Fruit fly (Drosophila melanogaster): ENCODE data around the gene rho.

The rho gene

DNA sequence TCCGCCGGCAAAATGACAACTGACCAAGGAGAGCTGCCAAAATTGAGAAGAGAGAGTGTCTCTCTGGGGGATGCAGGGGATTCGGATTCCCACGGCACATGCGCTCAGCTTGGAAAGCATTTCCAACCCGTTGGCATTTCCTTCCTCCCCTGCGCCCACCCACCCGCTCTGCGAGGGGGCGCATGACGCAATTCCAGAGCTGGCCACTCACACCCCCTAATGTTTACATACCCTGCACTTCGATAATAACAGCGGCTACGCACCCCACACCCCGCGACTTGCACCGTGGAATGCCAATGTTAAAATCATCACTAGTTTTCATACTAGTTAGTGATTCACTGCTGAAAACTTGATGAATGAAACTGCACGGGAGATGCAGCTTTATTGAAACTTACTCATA lies 25.9 kb downstream of the rho start, which contains the start of gene stet (continued):
- TF ChIP-seq zen2 (GFP tag; IDR thresholded peaks at IDR 0.05; ENCODE audit: partially characterized antibody), result 0 out of 3 replicates have a peak, but pooled peaks have one; percentile 20
- TF ChIP-seq dati (GFP tag; IDR thresholded peaks at IDR 0.05), result no peak
- no peak for TF ChIP-seq Ptx1 (GFP tag; IDR thresholded peaks at IDR 0.05)
- TF ChIP-seq Nf-YB (GFP tag; optimal IDR thresholded peaks at IDR 0.05), result no peak
- TF ChIP-seq kay (GFP tag; optimal IDR thresholded peaks at IDR 0.05), result no peak
- TF ChIP-seq seq (GFP tag; IDR thresholded peaks at IDR 0.05), result peak; percentile 77
- TF ChIP-seq CG9876 (GFP tag; optimal IDR thresholded peaks at IDR 0.05), result no peak
- no peak for TF ChIP-seq Antp (GFP tag; optimal IDR thresholded peaks at IDR 0.05)
- no peak for TF ChIP-seq CG6765 (GFP tag; optimal IDR thresholded peaks at IDR 0.05)
- no peak for TF ChIP-seq ken (GFP tag; IDR thresholded peaks at IDR 0.05)
- TF ChIP-seq CG34376 (GFP tag; optimal IDR thresholded peaks at IDR 0.05), result peak; percentile 8
- no peak for TF ChIP-seq ham (GFP tag; IDR thresholded peaks at IDR 0.05)
- no peak for TF ChIP-seq CG1603 (tag; optimal IDR thresholded peaks at IDR 0.05)
- no peak for TF ChIP-seq cas (GFP tag; IDR thresholded peaks at IDR 0.05)
- TF ChIP-seq mirr (GFP tag; optimal IDR thresholded peaks at IDR 0.05), result peak; percentile 25
- TF ChIP-seq nau (GFP tag; optimal IDR thresholded peaks at IDR 0.05), result no peak
- no peak for TF ChIP-seq CG4707 (GFP tag; optimal IDR thresholded peaks at IDR 0.05)
- TF ChIP-seq Dfd (GFP tag; optimal IDR thresholded peaks at IDR 0.05), result no peak
- TF ChIP-seq inv (GFP tag; IDR thresholded peaks at IDR 0.05; ENCODE audit: partially characterized antibody), result no peak
- TF ChIP-seq tll (GFP tag; optimal IDR thresholded peaks at IDR 0.05), result no peak
- no peak for TF ChIP-seq CG4617 (GFP tag; optimal IDR thresholded peaks at IDR 0.05; ENCODE audit: borderline replicate concordance)
- TF ChIP-seq nmo (GFP tag; optimal IDR thresholded peaks at IDR 0.05), result no peak
- no peak for TF ChIP-seq CG6254 (GFP tag; optimal IDR thresholded peaks at IDR 0.05)
- TF ChIP-seq CG10431 (GFP tag; optimal IDR thresholded peaks at IDR 0.05), result no peak
- peak; percentile 97 for TF ChIP-seq ewg (GFP tag; optimal IDR thresholded peaks at IDR 0.05)
- TF ChIP-seq CG12744 (GFP tag; optimal IDR thresholded peaks at IDR 0.05), result no peak
- TF ChIP-seq CG32767 (GFP tag; IDR thresholded peaks at IDR 0.05), result no peak
- TF ChIP-seq sna (GFP tag; IDR thresholded peaks at IDR 0.05; ENCODE audit: partially characterized antibody), result no peak
- TF ChIP-seq al (GFP tag; IDR thresholded peaks at IDR 0.05), result no peak
- TF ChIP-seq Scr (GFP tag; IDR thresholded peaks at IDR 0.05; ENCODE audit: partially characterized antibody), result no peak
- TF ChIP-seq Neu2 (GFP tag; optimal IDR thresholded peaks at IDR 0.05; ENCODE audit: borderline replicate concordance), result no peak
- no peak for TF ChIP-seq fu2 (GFP tag; optimal IDR thresholded peaks at IDR 0.05)
- TF ChIP-seq Vsx1 (GFP tag; optimal IDR thresholded peaks at IDR 0.05), result no peak
- TF ChIP-seq CG17361 (GFP tag; IDR thresholded peaks at IDR 0.05), result no peak
- 0 out of 2 replicates have a peak, but pooled peaks have one; percentile 15 for TF ChIP-seq Atf6 (GFP tag; IDR thresholded peaks at IDR 0.05)
- TF ChIP-seq Poxn (GFP tag; IDR thresholded peaks at IDR 0.05), result no peak
- no peak for TF ChIP-seq Dad (GFP tag; optimal IDR thresholded peaks at IDR 0.05)
- no peak for TF ChIP-seq disco-r (GFP tag; optimal IDR thresholded peaks at IDR 0.05)
- TF ChIP-seq eyg (GFP tag; optimal IDR thresholded peaks at IDR 0.05), result no peak
- TF ChIP-seq CG15011 (GFP tag; optimal IDR thresholded peaks at IDR 0.05), result no peak
- no peak for TF ChIP-seq CG4424 (GFP tag; optimal IDR thresholded peaks at IDR 0.05)
- TF ChIP-seq CG12769 (tag; optimal IDR thresholded peaks at IDR 0.05), result no peak
- no peak for TF ChIP-seq ERR (GFP tag; optimal IDR thresholded peaks at IDR 0.05)
- TF ChIP-seq CG10274 (GFP tag; optimal IDR thresholded peaks at IDR 0.05), result no peak
- TF ChIP-seq CG9609 (GFP tag; optimal IDR thresholded peaks at IDR 0.05), result no peak
- no peak for TF ChIP-seq CG31441 (GFP tag; IDR thresholded peaks at IDR 0.05)
- peak; percentile 20 for TF ChIP-seq Hey (tag; optimal IDR thresholded peaks at IDR 0.05)
- no peak for TF ChIP-seq Nf-YA (GFP tag; IDR thresholded peaks at IDR 0.05)
- no peak for TF ChIP-seq GATAe (GFP tag; conservative IDR thresholded peaks at IDR 0.05)
- TF ChIP-seq fru (optimal IDR thresholded peaks at IDR 0.05), result no peak
- TF ChIP-seq klu (GFP tag; IDR thresholded peaks at IDR 0.05), result no peak
